Worm (Caenorhabditis elegans) whole organism, late embryonic: ENCODE measurements around the gene E02C12.12.

Experiments
- C38D4.7 ChIP-seq: fragments of 200-800 bp; sonication (Bioruptor generic); optimal IDR thresholded peaks from 2 replicates; lab custom pipeline; 2018; ENCODE audit warnings: mild to moderate bottlenecking, missing genetic modification characterization, moderate library complexity, missing compliant biosample characterization
- F13H6.1 ChIP-seq: sonication (generic microtip); optimal IDR thresholded peaks from 2 replicates; lab custom pipeline; 2016; ENCODE audit warnings: missing genetic modification characterization, missing compliant biosample characterization
- T23F11.4 ChIP-seq: fragments of 200-800 bp; sonication (Bioruptor generic); optimal IDR thresholded peaks from 2 replicates; lab custom pipeline; 2018; ENCODE audit warnings: mild to moderate bottlenecking, missing genetic modification characterization, missing compliant biosample characterization
- Y22D7AL.16 ChIP-seq: sonication (generic microtip); optimal IDR thresholded peaks from 2 replicates; lab custom pipeline; 2016; ENCODE audit warnings: missing genetic modification characterization, missing compliant biosample characterization
- ama-1 ChIP-seq: fragments of 150-350 bp; optimal IDR thresholded peaks from 2 replicates; lab custom pipeline; 2014
- ceh-14 ChIP-seq: sonication (generic microtip); optimal IDR thresholded peaks from 2 replicates; lab custom pipeline; 2016; ENCODE audit warnings: missing genotype, missing genetic modification characterization, missing compliant biosample characterization
- ceh-2 ChIP-seq: sonication (generic microtip); optimal IDR thresholded peaks from 2 replicates; lab custom pipeline; 2016; ENCODE audit warnings: missing genotype, missing genetic modification characterization, missing compliant biosample characterization
- ceh-22 ChIP-seq: sonication (generic microtip); optimal IDR thresholded peaks from 2 replicates; lab custom pipeline; 2017; ENCODE audit warnings: missing biosample characterization, missing genetic modification characterization
- ceh-30 ChIP-seq: fragments of 150-350 bp; optimal IDR thresholded peaks from 2 replicates; lab custom pipeline; 2014; ENCODE audit warnings: missing biosample characterization, missing genetic modification characterization
- ceh-34 ChIP-seq: sonication (generic microtip); optimal IDR thresholded peaks from 2 replicates; lab custom pipeline; 2016; ENCODE audit warnings: mild to moderate bottlenecking, missing genetic modification characterization, missing compliant biosample characterization
- ceh-45 ChIP-seq: fragments of 200-800 bp; sonication (Bioruptor generic); IDR thresholded peaks from 2 replicates; pipeline ENCODE4 v1.3.6; 2022; ENCODE audit warnings: missing genetic modification reagents, missing genetic modification characterization, missing compliant biosample characterization
- ceh-48 ChIP-seq: sonication (generic microtip); optimal IDR thresholded peaks from 2 replicates; lab custom pipeline; 2016; ENCODE audit warnings: missing genetic modification characterization, inconsistent platforms, missing compliant biosample characterization
- ceh-9 ChIP-seq: sonication (generic microtip); optimal IDR thresholded peaks from 2 replicates; lab custom pipeline; 2016; ENCODE audit warnings: mild to moderate bottlenecking, missing genetic modification characterization, inconsistent platforms, missing compliant biosample characterization
- che-1 ChIP-seq: sonication (generic microtip); optimal IDR thresholded peaks from 2 replicates; lab custom pipeline; 2016; ENCODE audit warnings: mild to moderate bottlenecking, missing genetic modification characterization, missing compliant biosample characterization
- elt-2 ChIP-seq: sonication (generic microtip); optimal IDR thresholded peaks from 2 replicates; lab custom pipeline; 2016; ENCODE audit warnings: missing genetic modification reagents, missing genetic modification characterization, missing compliant biosample characterization
- ets-4 ChIP-seq: sonication (generic microtip); optimal IDR thresholded peaks from 2 replicates; lab custom pipeline; 2016; ENCODE audit warnings: missing genetic modification characterization, missing compliant biosample characterization
- eyg-1 ChIP-seq: sonication (generic microtip); optimal IDR thresholded peaks from 2 replicates; lab custom pipeline; 2016; ENCODE audit warnings: missing genotype, missing genetic modification characterization, missing compliant biosample characterization
- fax-1 ChIP-seq: sonication (generic microtip); optimal IDR thresholded peaks from 2 replicates; lab custom pipeline; 2016; ENCODE audit warnings: missing genotype, missing genetic modification characterization, missing compliant biosample characterization
- fkh-10 ChIP-seq: fragments of 150-350 bp; optimal IDR thresholded peaks from 2 replicates; lab custom pipeline; 2014; ENCODE audit warnings: missing biosample characterization, missing genetic modification reagents, missing genetic modification characterization
- fkh-6 ChIP-seq: sonication (generic microtip); optimal IDR thresholded peaks from 2 replicates; lab custom pipeline; 2016; ENCODE audit warnings: missing genetic modification characterization, missing compliant biosample characterization
- hlh-13 ChIP-seq: fragments of 200-800 bp; sonication (Bioruptor generic); optimal IDR thresholded peaks from 2 replicates; lab custom pipeline; 2018; ENCODE audit warnings: mild to moderate bottlenecking, missing genetic modification characterization, missing compliant biosample characterization
- hlh-30 ChIP-seq: sonication (generic microtip); optimal IDR thresholded peaks from 2 replicates; lab custom pipeline; 2017; ENCODE audit warnings: antibody characterized with exemption, missing genetic modification characterization, missing compliant biosample characterization; ENCODE audit not compliant: insufficient read depth
- hlh-6 ChIP-seq: sonication (generic microtip); optimal IDR thresholded peaks from 2 replicates; lab custom pipeline; 2016; ENCODE audit warnings: missing genotype, missing genetic modification characterization, missing compliant biosample characterization
- lin-11 ChIP-seq: fragments of 200-800 bp; sonication (Bioruptor generic); optimal IDR thresholded peaks from 2 replicates; lab custom pipeline; 2018; ENCODE audit warnings: mild to moderate bottlenecking, missing genetic modification characterization, missing compliant biosample characterization
- mec-3 ChIP-seq: sonication (generic microtip); optimal IDR thresholded peaks from 2 replicates; lab custom pipeline; 2016; ENCODE audit warnings: borderline replicate concordance, missing genetic modification characterization, missing compliant biosample characterization
- nhr-11 ChIP-seq: fragments of 150-350 bp; optimal IDR thresholded peaks from 2 replicates; lab custom pipeline; 2014; ENCODE audit warnings: missing biosample characterization, missing genetic modification characterization
- pat-9 ChIP-seq: fragments of 200-800 bp; sonication (Bioruptor generic); optimal IDR thresholded peaks from 2 replicates; lab custom pipeline; 2018; ENCODE audit warnings: mild to moderate bottlenecking, missing genetic modification characterization, moderate library complexity, missing compliant biosample characterization
- pax-1 ChIP-seq: fragments of 150-350 bp; optimal IDR thresholded peaks from 2 replicates; lab custom pipeline; 2014; ENCODE audit warnings: missing biosample characterization, missing genetic modification characterization
- pros-1 ChIP-seq: fragments of 150-350 bp; optimal IDR thresholded peaks from 2 replicates; lab custom pipeline; 2014; ENCODE audit warnings: missing biosample characterization, missing genetic modification reagents, missing genetic modification characterization
- ref-2 ChIP-seq: sonication (generic microtip); optimal IDR thresholded peaks from 2 replicates; lab custom pipeline; 2016; ENCODE audit warnings: missing genetic modification characterization, missing compliant biosample characterization
- rnt-1 ChIP-seq: sonication (generic microtip); optimal IDR thresholded peaks from 2 replicates; lab custom pipeline; 2016; ENCODE audit warnings: missing genetic modification characterization, missing compliant biosample characterization
- sdc-2 ChIP-seq: sonication (generic microtip); optimal IDR thresholded peaks from 2 replicates; lab custom pipeline; 2016; ENCODE audit warnings: missing genotype, missing genetic modification characterization, missing compliant biosample characterization
- sox-2 ChIP-seq: fragments of 200-800 bp; sonication (Bioruptor generic); IDR thresholded peaks from 2 replicates; pipeline ENCODE4 v1.3.6; 2022; ENCODE audit warnings: missing genetic modification reagents, missing genetic modification characterization, missing compliant biosample characterization
- tbx-2 ChIP-seq: sonication (generic microtip); optimal IDR thresholded peaks from 2 replicates; lab custom pipeline; 2016; ENCODE audit warnings: missing genetic modification characterization, missing compliant biosample characterization
- tbx-7 ChIP-seq: sonication (generic microtip); optimal IDR thresholded peaks from 2 replicates; lab custom pipeline; 2016; ENCODE audit warnings: missing genotype, missing genetic modification characterization, missing compliant biosample characterization
- unc-3 ChIP-seq, 2 experiments: fragments of 200-800 bp in 1 of 2; sonication (Bioruptor generic) in 1 of 2; sonication (generic microtip) in 1 of 2; conservative IDR thresholded peaks in 1 of 2; optimal IDR thresholded peaks in 1 of 2; 2 replicates each; pipeline versions ENCODE4 v1.3.6 to Lab custom; 2016 to 2022; ENCODE audit warnings: missing compliant biosample characterization in 2 of 2, missing genetic modification characterization in 2 of 2, missing genetic modification reagents in 1 of 2
- unc-55 ChIP-seq: sonication (generic microtip); optimal IDR thresholded peaks from 2 replicates; lab custom pipeline; 2017; ENCODE audit warnings: missing biosample characterization, missing genetic modification reagents, missing genetic modification characterization
- ztf-16 ChIP-seq: sonication (generic microtip); optimal IDR thresholded peaks from 2 replicates; lab custom pipeline; 2017; ENCODE audit warnings: missing genetic modification characterization, missing compliant biosample characterization

The E02C12.12 gene

DNA sequence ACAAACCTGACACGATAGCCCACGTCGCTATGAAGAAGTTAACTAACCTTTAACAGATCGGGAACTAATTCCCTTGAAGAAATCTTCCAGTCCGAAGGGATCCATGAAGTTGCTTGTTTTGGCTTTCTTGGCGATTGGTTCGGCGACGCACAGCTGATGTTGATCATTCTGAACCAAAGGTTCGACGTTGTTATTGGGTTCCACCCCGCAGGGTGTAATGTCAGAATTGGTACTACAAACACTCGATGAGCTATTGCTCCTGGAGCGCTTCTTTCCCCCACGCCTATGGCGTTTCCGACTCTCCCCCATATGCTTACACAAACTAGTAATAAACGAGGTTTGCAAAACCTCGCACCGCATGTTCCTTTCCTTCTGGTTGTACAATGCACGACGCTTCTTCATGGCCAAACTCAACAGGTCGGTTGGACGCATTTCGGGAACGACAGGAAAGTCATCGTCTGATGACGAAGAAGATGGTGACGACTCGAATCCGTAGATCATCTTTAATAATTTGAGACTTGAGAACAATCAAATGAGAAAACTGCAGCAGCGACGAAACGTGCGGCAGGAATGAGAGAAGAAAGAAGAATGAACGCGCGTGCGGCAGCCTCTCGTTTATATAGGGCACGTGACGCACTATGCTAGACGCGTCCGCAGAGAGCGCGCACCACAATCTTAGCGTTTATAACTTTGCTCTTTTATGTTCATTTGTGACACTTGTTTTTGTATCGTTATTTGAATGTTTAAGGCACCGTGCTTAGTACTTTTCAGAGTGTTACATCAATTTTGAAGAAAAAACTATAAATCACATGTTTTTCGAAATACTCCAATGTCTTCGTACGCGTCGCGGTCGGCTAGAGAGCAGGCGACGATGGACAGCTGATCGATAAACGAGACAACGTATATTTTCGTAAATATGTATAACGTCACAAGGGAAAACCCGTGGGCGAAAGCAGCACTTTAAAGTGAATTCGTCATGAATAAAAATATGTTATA is 38.2 kb downstream of the E02C12.12 start, which contains the start of gene tos-1 (continued):
- TF ChIP-seq tbx-2 (tag; lab: Kevin White, UChicago) (peak; percentile 99), ceh-22 (tag; lab: Kevin White, UChicago) (no peak), ceh-14 (tag; lab: Kevin White, UChicago) (peak; percentile 97), unc-55 (GFP tag; lab: Kevin White, UChicago) (peak; percentile 94), ztf-16 (tag; lab: Kevin White, UChicago) (peak; percentile 93), ceh-48 (tag; lab: Kevin White, UChicago) (peak; percentile 94), fkh-10 (GFP tag; lab: Kevin White, UChicago) (peak; percentile 67), nhr-11 (tag; lab: Kevin White, UChicago) (no peak), ceh-34 (tag; lab: Kevin White, UChicago) (peak; percentile 100), ref-2 (tag; lab: Kevin White, UChicago) (peak; percentile 100), Y22D7AL.16 (peak; percentile 71), hlh-13 (GFP tag; lab: Kevin White, UChicago) (peak; percentile 40), pax-1 (tag; lab: Kevin White, UChicago) (peak; percentile 84), fkh-6 (tag; lab: Kevin White, UChicago) (peak; percentile 77), pros-1 (tag; lab: Kevin White, UChicago) (peak; percentile 82), rnt-1 (tag; lab: Kevin White, UChicago) (peak; percentile 99), mec-3 (tag; lab: Kevin White, UChicago) (no peak), sox-2 (GFP tag; lab: Robert Waterston, UW) (peak; percentile 84), elt-2 (tag; lab: Kevin White, UChicago) (peak; percentile 97), T23F11.4 (GFP tag; lab: Kevin White, UChicago) (peak; percentile 90)
- TF ChIP-seq, all 69 proteins: peak for 59

ce11 chrV:9342965-9343628 is 39.0 kb downstream of the E02C12.12 start:
- no peak for TF ChIP-seq ceh-45 (GFP tag; lab: Robert Waterston, UW)
- TF ChIP-seq lin-11 (tag; lab: Kevin White, UChicago) = no peak
- no peak for TF ChIP-seq hlh-30
- TF ChIP-seq ceh-2 (tag; lab: Kevin White, UChicago) = no peak
- no peak for TF ChIP-seq fkh-6 (tag; lab: Kevin White, UChicago)
- TF ChIP-seq eyg-1 (tag; lab: Kevin White, UChicago) = no peak
- no peak for TF ChIP-seq pax-1 (tag; lab: Kevin White, UChicago)
- TF ChIP-seq C38D4.7 (GFP tag; lab: Kevin White, UChicago) = no peak
- no peak for TF ChIP-seq hlh-6 (tag; lab: Kevin White, UChicago)
- TF ChIP-seq T23F11.4 (GFP tag; lab: Kevin White, UChicago) = no peak
- no peak for TF ChIP-seq ztf-16 (tag; lab: Kevin White, UChicago)
- TF ChIP-seq ets-4 = no peak
- TF ChIP-seq fax-1 (tag; lab: Kevin White, UChicago) = no peak
- no peak for TF ChIP-seq ref-2 (tag; lab: Kevin White, UChicago)
- no peak for TF ChIP-seq tbx-7 (tag; lab: Kevin White, UChicago)

DNA sequence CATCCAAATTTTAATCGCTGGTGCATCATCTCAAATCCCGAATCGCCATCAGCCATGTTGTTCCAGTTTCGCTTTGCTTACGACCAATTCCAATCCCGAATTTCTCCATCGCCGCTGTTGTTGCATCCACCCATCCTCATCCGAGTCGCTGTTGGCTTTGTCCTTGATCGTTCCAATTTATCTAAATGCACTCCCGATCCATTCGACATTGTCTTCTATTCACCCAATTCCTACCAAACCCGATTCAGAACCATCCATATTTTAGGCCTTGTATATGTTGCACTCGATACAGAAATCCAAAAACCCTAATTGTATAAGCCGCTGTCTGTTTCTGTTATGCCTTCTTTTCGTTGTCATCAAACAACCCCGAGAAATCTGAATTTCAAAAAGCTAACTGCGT is 41.8 kb downstream of the E02C12.12 start:
- TF ChIP-seq mec-3 (tag; lab: Kevin White, UChicago) (no peak), che-1 (tag; lab: Kevin White, UChicago) (no peak), ceh-9 (tag; lab: Kevin White, UChicago) (no peak), ceh-30 (no peak), unc-3 (GFP tag; conservative IDR thresholded peaks at IDR 0.05; lab: Robert Waterston, UW) (0 out of 2 replicates have a peak, but pooled peaks have one; percentile 28), unc-3 (tag; optimal IDR thresholded peaks at IDR 0.05; lab: Kevin White, UChicago) (no peak), pat-9 (tag; lab: Kevin White, UChicago) (no peak), sdc-2 (tag; lab: Kevin White, UChicago) (no peak), ama-1 (peak; percentile 32), pax-1 (tag; lab: Kevin White, UChicago) (no peak), F13H6.1 (no peak), ceh-45 (GFP tag; lab: Robert Waterston, UW) (no peak), hlh-6 (tag; lab: Kevin White, UChicago) (no peak)
